Fruit fly (Drosophila melanogaster) whole organism, embryonic: Measurements from ENCODE around the gene CG10959.
A peak's percentile ranks its signal among the peaks of the same experiment; 100 is the strongest.

Experiments used
- ATbp ChIP-seq: fragments of 200-800 bp; sonication (Bioruptor generic); optimal IDR thresholded peaks from 2 replicates; lab custom pipeline; 2017; ENCODE audit warnings: missing biosample characterization, mild to moderate bottlenecking, missing genetic modification characterization, missing genetic modification reagents
- BEAF-32 ChIP-seq: fragments of 200-800 bp; sonication (Bioruptor generic); optimal IDR thresholded peaks from 3 replicates; lab custom pipeline; 2017; ENCODE audit warnings: missing biosample characterization, missing genetic modification characterization, mild to moderate bottlenecking, moderate library complexity, missing genetic modification reagents
- Bteb2 ChIP-seq: fragments of 200-800 bp; sonication (Bioruptor generic); optimal IDR thresholded peaks from 2 replicates; lab custom pipeline; 2016; ENCODE audit warnings: missing biosample characterization, missing genetic modification characterization
- CG10267 ChIP-seq: fragments of 200-800 bp; sonication (Bioruptor generic); optimal IDR thresholded peaks from 2 replicates; lab custom pipeline; 2018; ENCODE audit warnings: missing biosample characterization, mild to moderate bottlenecking, missing genetic modification characterization, moderate library complexity
- CG10431 ChIP-seq: fragments of 200-800 bp; sonication (Bioruptor generic); optimal IDR thresholded peaks from 3 replicates; lab custom pipeline; 2018; ENCODE audit warnings: missing biosample characterization, mild to moderate bottlenecking, missing genetic modification characterization
- CG10462 ChIP-seq: fragments of 200-800 bp; sonication (Bioruptor generic); optimal IDR thresholded peaks from 2 replicates; lab custom pipeline; 2016; ENCODE audit warnings: missing biosample characterization, missing genetic modification characterization
- CG10543 ChIP-seq: fragments of 200-800 bp; sonication (Bioruptor generic); optimal IDR thresholded peaks from 3 replicates; lab custom pipeline; 2017; ENCODE audit warnings: missing biosample characterization, mild to moderate bottlenecking, missing genetic modification characterization, moderate library complexity
- CG11247 ChIP-seq: fragments of 200-800 bp; sonication (Bioruptor generic); IDR thresholded peaks from 2 replicates; pipeline ENCODE4 v1.3.6; 2022; ENCODE audit warnings: missing biosample characterization, missing genetic modification characterization
- CG12659 ChIP-seq: fragments of 200-800 bp; sonication (Bioruptor generic); optimal IDR thresholded peaks from 3 replicates; lab custom pipeline; 2017; ENCODE audit warnings: mild to moderate bottlenecking, missing biosample characterization, missing genetic modification reagents, missing genetic modification characterization
- CG14965 ChIP-seq: fragments of 200-800 bp; sonication (Bioruptor generic); optimal IDR thresholded peaks from 2 replicates; lab custom pipeline; 2016; ENCODE audit warnings: missing biosample characterization, missing genetic modification characterization, borderline replicate concordance
- CG15514 ChIP-seq: fragments of 200-800 bp; sonication (Bioruptor generic); optimal IDR thresholded peaks from 3 replicates; lab custom pipeline; 2017; ENCODE audit warnings: missing biosample characterization, missing genetic modification characterization, mild to moderate bottlenecking, moderate library complexity, missing genetic modification reagents
- CG17568 ChIP-seq: fragments of 200-800 bp; sonication (Bioruptor generic); optimal IDR thresholded peaks from 2 replicates; lab custom pipeline; 2018; ENCODE audit warnings: missing biosample characterization, mild to moderate bottlenecking, missing genetic modification characterization, moderate library complexity
- CG17912 ChIP-seq: fragments of 200-800 bp; sonication (Bioruptor generic); optimal IDR thresholded peaks from 2 replicates; lab custom pipeline; 2018; ENCODE audit warnings: missing biosample characterization, mild to moderate bottlenecking, missing genetic modification characterization
- CG18764 ChIP-seq: fragments of 200-800 bp; sonication (Bioruptor generic); optimal IDR thresholded peaks from 3 replicates; lab custom pipeline; 2016; ENCODE audit warnings: missing biosample characterization, missing genetic modification characterization
- CG30020 ChIP-seq: fragments of 200-800 bp; optimal IDR thresholded peaks from 2 replicates; lab custom pipeline; 2019; ENCODE audit warnings: missing biosample characterization, mild to moderate bottlenecking, missing genetic modification characterization, moderate library complexity
- CG34224 ChIP-seq: fragments of 200-800 bp; sonication (Bioruptor generic); IDR thresholded peaks from 3 replicates; pipeline ENCODE4 v1.3.6; 2022; ENCODE audit warnings: missing biosample characterization, missing genetic modification characterization; ENCODE audit not compliant: partially characterized antibody
- CG4730 ChIP-seq: fragments of 200-800 bp; sonication (Bioruptor generic); IDR thresholded peaks from 2 replicates; pipeline ENCODE4 v1.3.6; 2022; ENCODE audit warnings: missing biosample characterization, missing genetic modification characterization
- CG6765 ChIP-seq: fragments of 200-800 bp; sonication (Bioruptor generic); optimal IDR thresholded peaks from 3 replicates; lab custom pipeline; 2017; ENCODE audit warnings: missing biosample characterization, mild to moderate bottlenecking, missing genetic modification characterization
- CG8290 ChIP-seq, 3 experiments: fragments of 200-800 bp; sonication (Bioruptor generic); optimal IDR thresholded peaks; 2 replicates each; lab custom pipeline; 2016 to 2019; ENCODE audit warnings: missing biosample characterization in 3 of 3, missing genetic modification characterization in 3 of 3, mild to moderate bottlenecking in 2 of 3, moderate library complexity in 1 of 3
- CG8924 ChIP-seq: fragments of 200-800 bp; optimal IDR thresholded peaks from 3 replicates; lab custom pipeline; 2019; ENCODE audit warnings: missing biosample characterization, mild to moderate bottlenecking, missing genetic modification characterization, moderate library complexity
- D19B ChIP-seq: fragments of 200-800 bp; sonication (Bioruptor generic); optimal IDR thresholded peaks from 2 replicates; lab custom pipeline; 2017; ENCODE audit warnings: missing biosample characterization, mild to moderate bottlenecking, missing genetic modification characterization
- Ets97D ChIP-seq: fragments of 200-800 bp; sonication (Bioruptor generic); optimal IDR thresholded peaks from 3 replicates; lab custom pipeline; 2016; ENCODE audit warnings: missing biosample characterization, missing genetic modification characterization
- Fer1 ChIP-seq: fragments of 200-800 bp; sonication (Bioruptor generic); optimal IDR thresholded peaks from 2 replicates; lab custom pipeline; 2017; ENCODE audit warnings: missing biosample characterization, mild to moderate bottlenecking, missing genetic modification characterization
- Hr3 ChIP-seq: fragments of 200-800 bp; sonication (Bioruptor generic); optimal IDR thresholded peaks from 3 replicates; lab custom pipeline; 2016; ENCODE audit warnings: missing biosample characterization, missing genetic modification characterization
- MBD-R2 ChIP-seq: fragments of 200-800 bp; sonication (Bioruptor generic); IDR thresholded peaks from 2 replicates; pipeline ENCODE4 v1.3.6; 2022; ENCODE audit warnings: missing biosample characterization, missing genetic modification characterization
- Optix ChIP-seq: fragments of 200-800 bp; sonication (Bioruptor generic); IDR thresholded peaks from 3 replicates; pipeline ENCODE4 v1.3.6; 2022; ENCODE audit warnings: missing biosample characterization, missing genetic modification characterization
- PHDP ChIP-seq: fragments of 200-800 bp; sonication (Bioruptor generic); optimal IDR thresholded peaks from 3 replicates; lab custom pipeline; 2018; ENCODE audit warnings: missing biosample characterization, mild to moderate bottlenecking, missing genetic modification characterization, moderate library complexity
- Ravus ChIP-seq: fragments of 200-800 bp; sonication (Bioruptor generic); IDR thresholded peaks from 2 replicates; pipeline ENCODE4 v1.3.6; 2022; ENCODE audit warnings: missing biosample characterization, missing genetic modification characterization
- Side ChIP-seq: fragments of 200-800 bp; sonication (Bioruptor generic); optimal IDR thresholded peaks from 2 replicates; lab custom pipeline; 2016; ENCODE audit warnings: missing biosample characterization, missing genetic modification characterization
- Sry-δ ChIP-seq: fragments of 200-800 bp; sonication (Bioruptor generic); optimal IDR thresholded peaks from 2 replicates; lab custom pipeline; 2016; ENCODE audit warnings: missing biosample characterization, missing genetic modification characterization
- Trl ChIP-seq, 3 experiments: fragments of >200 bp in 2 of 3; fragments of 200-800 bp in 1 of 3; sonication (Bioruptor generic) in 1 of 3; optimal IDR thresholded peaks; 2 replicates in 1 of 3; 3 replicates in 2 of 3; lab custom pipeline; 2016 to 2017; ENCODE audit warnings: missing biosample characterization in 1 of 3, missing genetic modification characterization in 1 of 3
- YL-1 ChIP-seq: fragments of 200-800 bp; sonication (Bioruptor generic); optimal IDR thresholded peaks from 3 replicates; lab custom pipeline; 2017; ENCODE audit warnings: missing biosample characterization, mild to moderate bottlenecking, missing genetic modification characterization
- ac ChIP-seq: fragments of 200-800 bp; sonication (Bioruptor generic); optimal IDR thresholded peaks from 3 replicates; lab custom pipeline; 2017; ENCODE audit warnings: missing biosample characterization, mild to moderate bottlenecking, missing genetic modification characterization
- bigmax ChIP-seq: fragments of 200-800 bp; sonication (Bioruptor generic); optimal IDR thresholded peaks from 2 replicates; lab custom pipeline; 2018; ENCODE audit warnings: missing biosample characterization, mild to moderate bottlenecking, missing genetic modification characterization
- da ChIP-seq: fragments of 200-800 bp; sonication (Bioruptor generic); optimal IDR thresholded peaks from 2 replicates; lab custom pipeline; 2016; ENCODE audit warnings: missing biosample characterization, missing genetic modification characterization
- dmrt11E ChIP-seq: fragments of 200-800 bp; sonication (Bioruptor generic); optimal IDR thresholded peaks from 3 replicates; lab custom pipeline; 2018; ENCODE audit warnings: missing biosample characterization, mild to moderate bottlenecking, missing genetic modification characterization, moderate library complexity
- esg ChIP-seq: fragments of 200-800 bp; sonication (Bioruptor generic); conservative IDR thresholded peaks from 2 replicates; pipeline ENCODE4 v1.3.6; 2022; ENCODE audit warnings: missing biosample characterization, missing genetic modification characterization
- gsb-n ChIP-seq: fragments of 200-800 bp; sonication (Bioruptor generic); optimal IDR thresholded peaks from 3 replicates; lab custom pipeline; 2018; ENCODE audit warnings: missing biosample characterization, mild to moderate bottlenecking, missing genetic modification characterization
- kni ChIP-seq: fragments of 200-800 bp; sonication (Bioruptor generic); optimal IDR thresholded peaks from 3 replicates; lab custom pipeline; 2017; ENCODE audit warnings: mild to moderate bottlenecking, missing biosample characterization, missing genetic modification reagents, missing genetic modification characterization
- lbe ChIP-seq: fragments of 200-800 bp; sonication (Bioruptor generic); optimal IDR thresholded peaks from 2 replicates; lab custom pipeline; 2016; ENCODE audit warnings: missing biosample characterization, mild to moderate bottlenecking, missing genetic modification characterization
- nmo ChIP-seq: fragments of 200-800 bp; sonication (Bioruptor generic); optimal IDR thresholded peaks from 2 replicates; lab custom pipeline; 2018; ENCODE audit warnings: missing biosample characterization, mild to moderate bottlenecking, missing genetic modification characterization, moderate library complexity
- p53 ChIP-seq: fragments of 200-800 bp; sonication (Bioruptor generic); optimal IDR thresholded peaks from 2 replicates; lab custom pipeline; 2016; ENCODE audit warnings: missing biosample characterization, missing genetic modification characterization
- row ChIP-seq: fragments of 200-800 bp; sonication (Bioruptor generic); IDR thresholded peaks from 3 replicates; pipeline ENCODE4 v1.3.6; 2022; ENCODE audit warnings: missing biosample characterization, missing genetic modification characterization
- seq ChIP-seq: fragments of 200-800 bp; sonication (Bioruptor generic); IDR thresholded peaks from 2 replicates; pipeline ENCODE4 v1.3.6; 2022; ENCODE audit warnings: missing biosample characterization, missing genetic modification characterization
- sug ChIP-seq: fragments of 200-800 bp; optimal IDR thresholded peaks from 2 replicates; lab custom pipeline; 2019; ENCODE audit warnings: missing biosample characterization, mild to moderate bottlenecking, missing genetic modification characterization, moderate library complexity
- toy ChIP-seq: fragments of 200-800 bp; sonication (Bioruptor generic); IDR thresholded peaks from 2 replicates; pipeline ENCODE4 v1.3.6; 2022; ENCODE audit warnings: missing biosample characterization, missing genetic modification characterization
- trh ChIP-seq: fragments of 200-800 bp; sonication (Bioruptor generic); optimal IDR thresholded peaks from 2 replicates; lab custom pipeline; 2016; ENCODE audit warnings: missing biosample characterization, missing genetic modification characterization
- zen ChIP-seq: fragments of 200-800 bp; sonication (Bioruptor generic); optimal IDR thresholded peaks from 3 replicates; lab custom pipeline; 2018; ENCODE audit warnings: missing biosample characterization, mild to moderate bottlenecking, missing genetic modification characterization, moderate library complexity

Gene CG10959

DNA sequence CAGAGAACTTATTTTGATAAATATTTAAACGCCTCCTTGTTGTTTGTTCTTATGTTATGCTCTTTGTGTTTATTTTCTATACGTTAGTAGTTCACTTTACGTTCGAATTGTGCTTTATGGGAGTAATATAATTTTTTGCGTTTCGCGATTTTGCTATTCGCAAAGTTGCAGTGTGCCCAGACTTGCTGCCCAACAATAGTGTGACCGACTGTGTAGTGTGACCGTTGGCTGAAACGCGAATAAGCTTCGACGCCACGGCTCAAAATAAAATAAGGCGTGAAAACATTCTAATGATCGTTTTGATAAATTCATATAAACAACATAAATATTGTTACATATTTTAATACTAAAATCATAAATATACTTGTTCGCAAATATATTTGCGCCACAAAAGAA lies 6.5 kb upstream of the CG10959 start, which contains the start of gene Smox (continued):
- TF ChIP-seq row (GFP tag; lab: Robert Waterston, UW) (0 out of 3 replicates have a peak, but pooled peaks have one; percentile 36), bigmax (GFP tag; lab: Kevin White, UChicago) (peak; percentile 18), lbe (GFP tag; lab: Kevin White, UChicago) (peak; percentile 35), MBD-R2 (GFP tag; lab: Robert Waterston, UW) (peak; percentile 43), Ets97D (GFP tag; lab: Kevin White, UChicago) (peak; percentile 18), CG6765 (GFP tag; lab: Kevin White, UChicago) (no peak), CG10267 (tag; lab: Kevin White, UChicago) (peak; percentile 54), CG8924 (peak; percentile 26), CG10543 (GFP tag; lab: Kevin White, UChicago) (no peak), YL-1 (GFP tag; lab: Kevin White, UChicago) (peak; percentile 52), CG15514 (peak; percentile 22), Sry-δ (GFP tag; lab: Kevin White, UChicago) (peak; percentile 6), p53 (no peak), CG8290 (GFP tag; optimal IDR thresholded peaks at IDR 0.05; lab: Kevin White, UChicago) (no peak), CG8290 (tag; optimal IDR thresholded peaks at IDR 0.05; lab: Kevin White, UChicago) (peak in 1 of 2 experiments; percentile 5), nmo (GFP tag; lab: Kevin White, UChicago) (peak; percentile 23), kni (GFP tag; lab: Kevin White, UChicago) (no peak), gsb-n (tag; lab: Kevin White, UChicago) (peak; percentile 15)

DNA sequence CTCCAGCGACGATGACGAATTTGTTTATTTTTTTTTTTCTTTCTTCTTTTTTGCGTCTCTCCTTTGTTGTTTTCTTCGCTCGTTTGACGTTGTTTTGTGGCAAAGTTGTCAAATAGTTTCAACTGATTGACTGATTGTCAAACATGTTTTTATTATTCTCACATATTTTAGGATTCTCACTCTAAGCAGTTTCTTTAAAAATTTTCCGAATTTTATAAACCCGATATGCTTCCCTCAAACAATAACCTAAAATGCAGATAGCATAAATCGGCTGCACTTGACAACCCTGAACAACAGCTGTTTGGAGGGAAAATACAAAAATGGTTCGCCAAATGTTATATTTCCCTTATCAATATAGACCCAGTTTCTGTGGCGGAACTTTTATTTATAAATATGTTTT lies 5.0 kb upstream of the CG10959 start, which contains the start of gene CG17982:
TSS of gene CG17982 (minus strand) at position 299 of the 400 bp plus-strand sequence.
- TF ChIP-seq Hr3, result peak; percentile 77
- peak; percentile 86 for TF ChIP-seq Bteb2 (GFP tag; lab: Kevin White, UChicago)
- peak; percentile 59 for TF ChIP-seq CG4730
- TF ChIP-seq CG11247 (GFP tag; lab: Robert Waterston, UW), result peak; percentile 66
- TF ChIP-seq CG17912 (GFP tag; lab: Kevin White, UChicago), result peak; percentile 83
- TF ChIP-seq sug (tag; lab: Kevin White, UChicago), result peak; percentile 87
- TF ChIP-seq ATbp (GFP tag; lab: Kevin White, UChicago), result peak; percentile 79
- peak; percentile 5 for TF ChIP-seq ac (GFP tag; lab: Kevin White, UChicago)
- TF ChIP-seq Side (GFP tag; lab: Kevin White, UChicago), result peak; percentile 88
- peak; percentile 69; the same call in 2 of the 3 replicates for TF ChIP-seq Optix (GFP tag; lab: Robert Waterston, UW)
- TF ChIP-seq CG34224, result peak; percentile 52; the same call in 1 of the 3 replicates
- peak; percentile 42 for TF ChIP-seq trh (GFP tag; lab: Kevin White, UChicago)
- TF ChIP-seq CG10431 (GFP tag; lab: Kevin White, UChicago), result peak; percentile 74
- TF ChIP-seq Ravus (GFP tag; lab: Robert Waterston, UW), result peak; percentile 47; the same call in 1 of the 2 replicates
- TF ChIP-seq CG30020 (tag; lab: Kevin White, UChicago), result peak; percentile 64
- TF ChIP-seq CG12659 (GFP tag; lab: Kevin White, UChicago), result peak; percentile 87
- TF ChIP-seq BEAF-32 (GFP tag; lab: Kevin White, UChicago), result peak; percentile 32
- peak; percentile 48 for TF ChIP-seq CG10462 (GFP tag; lab: Kevin White, UChicago)
- peak; percentile 90 for TF ChIP-seq PHDP (tag; lab: Kevin White, UChicago)
- TF ChIP-seq toy (GFP tag; lab: Robert Waterston, UW), result 0 out of 2 replicates have a peak, but pooled peaks have one; percentile 34
- TF ChIP-seq CG14965 (GFP tag; lab: Kevin White, UChicago), result no peak
- TF ChIP-seq CG17568 (GFP tag; lab: Kevin White, UChicago), result no peak
- no peak for TF ChIP-seq Trl (optimal IDR thresholded peaks at IDR 0.05; lab: Kevin White, UChicago)
- peak; percentile 91 for TF ChIP-seq Trl (GFP tag; optimal IDR thresholded peaks at IDR 0.05; lab: Kevin White, UChicago)
- TF ChIP-seq dmrt11E, result peak; percentile 80
- peak; percentile 88 for TF ChIP-seq Fer1
- TF ChIP-seq esg (GFP tag; lab: Robert Waterston, UW), result peak; percentile 74
- TF ChIP-seq da, result peak; percentile 56
- peak; percentile 65 for TF ChIP-seq zen (tag; lab: Kevin White, UChicago)
- TF ChIP-seq CG18764 (GFP tag; lab: Kevin White, UChicago), result peak; percentile 65
- TF ChIP-seq seq (GFP tag; lab: Robert Waterston, UW), result peak; percentile 71
- no peak for TF ChIP-seq D19B (GFP tag; lab: Kevin White, UChicago)
